Fruit fly (Drosophila melanogaster) whole organism, larva: ENCODE data around the gene Lcp65Ab1.
"Not testable (repeated sequence)": the region's sequence is repeated elsewhere in the genome, so short reads cannot be mapped to it uniquely, and the experiment has no call there.

Source experiments
- noc ChIP-seq: fragments of 200-800 bp; sonication (Bioruptor generic); optimal IDR thresholded peaks from 3 replicates; lab custom pipeline; 2019; ENCODE audit warnings: missing biosample characterization, mild to moderate bottlenecking, missing genetic modification characterization, moderate library complexity

Gene Lcp65Ab1

dm6 chr3L:6149248-6149647 is at the start of gene Lcp65Ab1:
Gene Lcp65Ab1 (plus strand): TSS chr3L:6149548.
- TF ChIP-seq noc (tag; lab: Kevin White, UChicago) = not testable (repeated sequence)

- no peak for TF ChIP-seq noc (tag; lab: Kevin White, UChicago)
Observed at dm6 chr3L:6103658-6104057, 45.7 kb upstream of the Lcp65Ab1 start.

dm6 chr3L:6104551-6104950 is 44.8 kb upstream of the Lcp65Ab1 start:
- no peak for TF ChIP-seq noc (tag; lab: Kevin White, UChicago)

- TF ChIP-seq noc (tag; lab: Kevin White, UChicago) = no peak
Observed at dm6 chr3L:6105435-6105834, 43.9 kb upstream of the Lcp65Ab1 start.

- TF ChIP-seq noc (tag; lab: Kevin White, UChicago) = no peak
Observed at dm6 chr3L:6106717-6107116, 42.6 kb upstream of the Lcp65Ab1 start.

dm6 chr3L:6108264-6109060 is 40.9 kb upstream of the Lcp65Ab1 start:
- no peak for TF ChIP-seq noc (tag; lab: Kevin White, UChicago)

dm6 chr3L:6110673-6111449 is 38.5 kb upstream of the Lcp65Ab1 start:
- TF ChIP-seq noc (tag; lab: Kevin White, UChicago) = no peak

- no peak for TF ChIP-seq noc (tag; lab: Kevin White, UChicago)
Observed at dm6 chr3L:6111458-6111857, 37.9 kb upstream of the Lcp65Ab1 start.

dm6 chr3L:6115505-6115904 is 33.8 kb upstream of the Lcp65Ab1 start:
- TF ChIP-seq noc (tag; lab: Kevin White, UChicago) = no peak

dm6 chr3L:6116881-6117280 is 32.5 kb upstream of the Lcp65Ab1 start:
- no peak for TF ChIP-seq noc (tag; lab: Kevin White, UChicago)

- TF ChIP-seq noc (tag; lab: Kevin White, UChicago) = no peak
Observed at dm6 chr3L:6124616-6125408, 24.5 kb upstream of the Lcp65Ab1 start.

- no peak for TF ChIP-seq noc (tag; lab: Kevin White, UChicago)
Observed at dm6 chr3L:6125409-6125689, 24.0 kb upstream of the Lcp65Ab1 start.

- TF ChIP-seq noc (tag; lab: Kevin White, UChicago) = no peak
Observed at dm6 chr3L:6129591-6129990, 19.8 kb upstream of the Lcp65Ab1 start.

dm6 chr3L:6130944-6131343 is 18.4 kb upstream of the Lcp65Ab1 start, which contains the start of gene Lcp65Ag3:
Gene Lcp65Ag3 (minus strand): TSS chr3L:6130989.
- no peak for TF ChIP-seq noc (tag; lab: Kevin White, UChicago)

dm6 chr3L:6132009-6132408 is 17.3 kb upstream of the Lcp65Ab1 start, which contains the start of gene Cpr65Au:
Gene Cpr65Au (minus strand): TSS chr3L:6132109.
- no peak for TF ChIP-seq noc (tag; lab: Kevin White, UChicago)

- TF ChIP-seq noc (tag; lab: Kevin White, UChicago) = no peak
Observed at dm6 chr3L:6133546-6133945, 15.8 kb upstream of the Lcp65Ab1 start, which contains the start of gene Lcp65Ag2. Gene Lcp65Ag2 (minus strand): TSS chr3L:6133593.
